Fruit fly (Drosophila melanogaster): Measurements from ENCODE around the gene Brr2.
A peak's percentile ranks its signal among the peaks of the same experiment; 100 is the strongest.

dm6 chr3L:15923352-15923751 lies 44.3 kb downstream of the Brr2 start:
- TF ChIP-seq CG11093 (GFP tag; IDR thresholded peaks at IDR 0.05) (0 out of 3 replicates have a peak, but pooled peaks have one; percentile 16), chif (GFP tag; optimal IDR thresholded peaks at IDR 0.05) (no peak), Ada2b (GFP tag; IDR thresholded peaks at IDR 0.05) (peak; percentile 38), CG32772 (GFP tag; IDR thresholded peaks at IDR 0.05) (0 out of 2 replicates have a peak, but pooled peaks have one; percentile 21), CG15514 (GFP tag; optimal IDR thresholded peaks at IDR 0.05) (peak; percentile 16), CG13424 (tag; optimal IDR thresholded peaks at IDR 0.05) (peak; percentile 53)
